Worm (Caenorhabditis elegans): Measurements from ENCODE around the gene F57C12.2.

The F57C12.2 gene

ce11 chrX:593245-593733 lies 42.1 kb upstream of the F57C12.2 start (continued):
- TF ChIP-seq lin-13 (GFP tag; optimal IDR thresholded peaks at IDR 0.05) (peak; percentile 71), dpl-1 (GFP tag; optimal IDR thresholded peaks at IDR 0.05) (peak; percentile 24 to 36 (median 28)), C04F5.9 (tag; optimal IDR thresholded peaks at IDR 0.05) (no peak), nhr-11 (tag; optimal IDR thresholded peaks at IDR 0.05) (no peak), ceh-8 (GFP tag; optimal IDR thresholded peaks at IDR 0.05) (peak; percentile 16), fos-1 (tag; optimal IDR thresholded peaks at IDR 0.05) (peak; percentile 70), ceh-88 (GFP tag; IDR thresholded peaks at IDR 0.05) (no peak), rnt-1 (tag; optimal IDR thresholded peaks at IDR 0.05) (peak; percentile 69), skn-1 (tag; optimal IDR thresholded peaks at IDR 0.05) (peak; percentile 85), efl-3 (GFP tag; optimal IDR thresholded peaks at IDR 0.05) (no peak), mep-1 (tag; optimal IDR thresholded peaks at IDR 0.05) (peak; percentile 65)

- TF ChIP-seq efl-3 (GFP tag; optimal IDR thresholded peaks at IDR 0.05) (no peak), efl-1 (optimal IDR thresholded peaks at IDR 0.05) (no peak), efl-1 (GFP tag; optimal IDR thresholded peaks at IDR 0.05 in 1 of 2) (peak in 1 of 2 experiments; percentile 19), nhr-85 (tag) (peak; percentile 40), unc-130 (tag; optimal IDR thresholded peaks at IDR 0.05) (no peak), skn-1 (tag; optimal IDR thresholded peaks at IDR 0.05) (peak; percentile 97)
Observed at ce11 chrX:591056-591455, 39.9 kb upstream of the F57C12.2 start.

- TF ChIP-seq sox-4 (tag; optimal IDR thresholded peaks at IDR 0.05) (no peak), skn-1 (tag; optimal IDR thresholded peaks at IDR 0.05) (peak; percentile 44), dpl-1 (GFP tag; optimal IDR thresholded peaks at IDR 0.05) (no peak), egl-13 (tag; optimal IDR thresholded peaks at IDR 0.05) (no peak), lir-3 (tag; optimal IDR thresholded peaks at IDR 0.05; ENCODE audit: poor library complexity) (no peak), nhr-11 (tag; optimal IDR thresholded peaks at IDR 0.05) (no peak), C16A3.4 (tag; optimal IDR thresholded peaks at IDR 0.05) (no peak), pax-3 (tag; optimal IDR thresholded peaks at IDR 0.05) (no peak), F16B12.6 (tag; optimal IDR thresholded peaks at IDR 0.05) (no peak)
Observed at ce11 chrX:587798-588197, 36.6 kb upstream of the F57C12.2 start, which contains the start of gene mrp-1. Gene mrp-1 (minus strand): TSS chrX:587898.

ce11 chrX:585598-586217 lies 34.5 kb upstream of the F57C12.2 start:
- TF ChIP-seq nhr-85 (tag) (peak; percentile 63), ceh-8 (GFP tag; optimal IDR thresholded peaks at IDR 0.05) (no peak)

DNA sequence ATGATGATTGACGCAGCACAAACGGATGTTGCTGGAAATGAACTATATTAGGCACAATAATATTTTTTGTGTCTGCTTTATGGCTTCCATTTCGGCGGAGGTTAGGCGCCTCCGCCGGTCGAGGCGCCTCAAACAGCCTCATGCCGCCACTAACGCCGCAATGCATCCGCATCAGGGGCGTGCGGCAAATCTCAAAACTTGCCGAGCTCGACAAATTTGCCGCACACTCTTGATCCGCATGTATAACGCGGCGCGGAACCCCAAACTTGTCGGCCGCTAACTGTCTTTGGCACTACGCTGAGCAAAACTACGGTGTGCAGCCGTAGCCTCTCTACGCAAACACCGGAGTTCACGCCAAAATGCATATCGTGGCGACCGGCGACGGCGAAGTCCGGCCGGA lies 30.6 kb upstream of the F57C12.2 start:
- no peak for TF ChIP-seq mep-1 (tag; optimal IDR thresholded peaks at IDR 0.05)
- no peak for TF ChIP-seq sup-37 (GFP tag; optimal IDR thresholded peaks at IDR 0.05)
- TF ChIP-seq ztf-4 (tag; optimal IDR thresholded peaks at IDR 0.05), result no peak
- no peak for TF ChIP-seq fos-1 (tag; optimal IDR thresholded peaks at IDR 0.05)
- TF ChIP-seq nhr-76 (tag; optimal IDR thresholded peaks at IDR 0.05), result no peak
- no peak for TF ChIP-seq lin-14 (GFP tag; optimal IDR thresholded peaks at IDR 0.05)
- no peak for TF ChIP-seq pag-3 (tag; optimal IDR thresholded peaks at IDR 0.05; ENCODE audit: borderline replicate concordance, insufficient read depth)
- no peak for TF ChIP-seq nhr-47 (tag; optimal IDR thresholded peaks at IDR 0.05)
- TF ChIP-seq C04F5.9 (tag; optimal IDR thresholded peaks at IDR 0.05), result no peak
- no peak for TF ChIP-seq hlh-4 (tag; optimal IDR thresholded peaks at IDR 0.05)
- TF ChIP-seq ceh-88 (GFP tag; IDR thresholded peaks at IDR 0.05), result no peak
- TF ChIP-seq hpl-2 (GFP tag; optimal IDR thresholded peaks at IDR 0.05), result no peak
- TF ChIP-seq hlh-17 (GFP tag; optimal IDR thresholded peaks at IDR 0.05; ENCODE audit: borderline replicate concordance), result no peak
- TF ChIP-seq egl-27 (tag; optimal IDR thresholded peaks at IDR 0.05), result no peak
- TF ChIP-seq efl-1 (optimal IDR thresholded peaks at IDR 0.05), result no peak
- TF ChIP-seq efl-1 (GFP tag; optimal IDR thresholded peaks at IDR 0.05 in 1 of 2), result no peak
- no peak for TF ChIP-seq ceh-82 (tag; optimal IDR thresholded peaks at IDR 0.05)
- TF ChIP-seq fkh-8 (tag; optimal IDR thresholded peaks at IDR 0.05), result no peak

All from whole organism, L1 larva.